Worm (Caenorhabditis elegans) whole organism, mixed stage, embryonic: ENCODE data around the gene cyp-14A2.

Source experiments
- ces-1 ChIP-seq: fragments of 150-350 bp; optimal IDR thresholded peaks from 2 replicates; lab custom pipeline; 2014; ENCODE audit warnings: missing biosample characterization, missing genetic modification reagents, missing genetic modification characterization
- elt-1 ChIP-seq: sonication (generic microtip); optimal IDR thresholded peaks from 2 replicates; lab custom pipeline; 2017; ENCODE audit warnings: missing genetic modification characterization, mild to moderate bottlenecking, missing compliant biosample characterization, antibody characterized with exemption, moderate library complexity, borderline replicate concordance; ENCODE audit not compliant: insufficient read depth
- mab-5 ChIP-seq: fragments of 150-350 bp; optimal IDR thresholded peaks from 2 replicates; lab custom pipeline; 2014; ENCODE audit warnings: missing biosample characterization, missing genetic modification characterization
- nhr-237 ChIP-seq: fragments of 150-350 bp; optimal IDR thresholded peaks from 2 replicates; lab custom pipeline; 2014; ENCODE audit warnings: missing biosample characterization, missing genetic modification characterization
- nhr-76 ChIP-seq: sonication (generic microtip); optimal IDR thresholded peaks from 2 replicates; lab custom pipeline; 2017; ENCODE audit warnings: missing biosample characterization, missing genetic modification characterization
- sem-2 ChIP-seq: fragments of 200-800 bp; sonication (Bioruptor generic); optimal IDR thresholded peaks from 2 replicates; lab custom pipeline; 2018; ENCODE audit warnings: mild to moderate bottlenecking, missing genetic modification characterization, missing compliant biosample characterization

DNA sequence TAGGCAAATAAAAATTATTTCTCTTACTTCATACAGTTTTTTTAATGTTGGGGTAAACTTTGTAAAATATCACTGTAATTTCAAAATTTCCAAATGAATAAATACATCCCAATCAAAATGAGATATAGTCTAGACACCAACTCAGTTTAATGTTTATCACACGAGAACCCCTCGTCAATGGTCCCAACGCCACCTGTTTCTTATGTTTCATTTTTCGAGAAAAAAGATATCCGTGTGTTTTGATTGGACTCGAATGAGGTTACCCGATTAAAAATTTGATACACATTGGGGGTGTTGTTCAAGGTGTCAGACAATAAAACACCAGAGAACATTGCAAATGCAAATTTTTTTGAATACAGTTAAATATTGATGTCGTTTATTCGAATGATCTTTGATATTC, 48.0 kb upstream of the cyp-14A2 start:
- TF ChIP-seq mab-5 (tag; lab: Kevin White, UChicago) (no peak), sem-2 (no peak), nhr-76 (tag; lab: Kevin White, UChicago) (no peak), ces-1 (GFP tag; lab: Kevin White, UChicago) (no peak), elt-1 (tag; lab: Kevin White, UChicago) (no peak), nhr-237 (tag; lab: Kevin White, UChicago) (no peak)
